Fruit fly (Drosophila melanogaster): Measurements from ENCODE around the gene RpS19a.
A peak's percentile ranks its signal among the peaks of the same experiment; 100 is the strongest.

Gene RpS19a

DNA sequence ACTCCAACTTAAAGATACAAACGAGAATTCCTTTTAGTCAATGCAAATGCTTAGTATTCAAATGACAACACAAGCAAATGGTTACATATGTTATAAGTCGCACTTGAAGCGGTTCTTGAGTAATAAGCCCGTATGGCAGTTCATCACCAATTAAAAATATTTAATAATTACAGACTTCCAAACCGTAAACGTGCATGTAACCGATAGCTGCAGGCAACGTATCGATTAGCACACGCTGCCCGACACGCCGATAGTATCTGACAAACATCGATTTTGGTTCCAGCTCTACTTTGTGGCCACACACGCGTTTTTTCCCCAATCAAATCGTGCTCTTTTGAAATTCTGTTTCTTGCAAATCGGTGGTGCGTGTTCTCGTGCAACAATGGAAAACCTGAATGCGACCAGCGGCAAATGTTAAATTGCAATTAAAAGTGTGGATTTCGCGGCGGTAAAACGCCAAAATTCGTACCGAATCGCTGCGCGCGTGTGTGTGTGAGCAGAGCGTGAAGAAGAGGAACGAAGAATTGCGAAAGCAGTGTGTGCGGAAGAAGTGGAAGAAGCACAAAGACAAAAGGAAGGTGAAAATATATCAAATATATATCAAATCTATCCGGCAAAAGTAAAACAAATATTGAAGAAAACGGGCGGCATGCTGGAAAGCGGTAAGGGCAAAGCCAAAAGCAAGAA is 38.6 kb upstream of the RpS19a start, which contains the start of the genes CG9784 and Nup153:
CG9784 (minus strand) TSS at position 238 of the 687 bp plus-strand sequence.
Nup153 (plus strand) TSS at position 264 of the 687 bp plus-strand sequence.
- 0 out of 3 replicates have a peak, but pooled peaks have one; percentile 12 for TF ChIP-seq fd96Ca (GFP tag; IDR thresholded peaks at IDR 0.05)
- TF ChIP-seq CG34367 (tag; optimal IDR thresholded peaks at IDR 0.05), result no peak

DNA sequence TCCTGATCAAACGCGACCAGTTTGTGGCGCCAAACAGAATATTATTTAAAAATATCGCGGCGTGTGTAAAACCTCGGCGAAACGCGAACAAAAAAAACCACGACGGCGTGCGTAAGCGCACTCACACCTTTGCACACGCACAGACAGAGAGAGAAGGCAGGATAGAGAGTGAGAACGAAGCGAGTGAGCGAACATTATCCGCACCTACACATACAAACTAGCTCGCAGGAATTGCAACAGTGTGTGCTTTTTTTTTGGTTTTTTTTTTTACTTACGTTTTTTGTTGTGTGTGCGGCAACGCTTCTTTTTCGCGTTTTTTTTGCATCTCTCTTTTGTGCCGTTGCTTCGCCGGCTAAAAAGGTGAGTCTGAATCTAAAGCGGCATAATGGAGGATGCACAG is 37.9 kb upstream of the RpS19a start:
- TF ChIP-seq gl (tag; optimal IDR thresholded peaks at IDR 0.05) (peak; percentile 99), CG12605 (GFP tag; IDR thresholded peaks at IDR 0.05) (peak; percentile 99), fd96Ca (GFP tag; IDR thresholded peaks at IDR 0.05) (peak; percentile 93), CG17806 (tag; optimal IDR thresholded peaks at IDR 0.05) (peak; percentile 88), CG32121 (GFP tag; IDR thresholded peaks at IDR 0.05) (peak; percentile 89), CG13204 (GFP tag; optimal IDR thresholded peaks at IDR 0.05) (peak; percentile 98), CG10348 (GFP tag; IDR thresholded peaks at IDR 0.05) (no peak), D1 (tag; optimal IDR thresholded peaks at IDR 0.05) (no peak), CG8159 (tag; optimal IDR thresholded peaks at IDR 0.05) (peak; percentile 92), CG14655 (GFP tag; optimal IDR thresholded peaks at IDR 0.05) (peak; percentile 86), Ets98B (GFP tag; IDR thresholded peaks at IDR 0.05) (peak; percentile 91), CG9948 (tag; optimal IDR thresholded peaks at IDR 0.05) (peak; percentile 85), Snoo (tag; optimal IDR thresholded peaks at IDR 0.05) (peak; percentile 92), CG34367 (tag; optimal IDR thresholded peaks at IDR 0.05) (peak; percentile 96), rn (GFP tag; IDR thresholded peaks at IDR 0.05) (peak; percentile 78), CG4496 (GFP tag; IDR thresholded peaks at IDR 0.05) (peak; percentile 97), EcR (GFP tag; optimal IDR thresholded peaks at IDR 0.05) (peak; percentile 69), Pif1B (GFP tag; optimal IDR thresholded peaks at IDR 0.05) (peak; percentile 96), CG15710 (tag; optimal IDR thresholded peaks at IDR 0.05) (peak; percentile 94), Pif1A (GFP tag; optimal IDR thresholded peaks at IDR 0.05) (peak; percentile 97), CG8301 (tag; optimal IDR thresholded peaks at IDR 0.05) (peak; percentile 76)

- no peak for TF ChIP-seq rn (GFP tag; IDR thresholded peaks at IDR 0.05)
- no peak for TF ChIP-seq CG14655 (GFP tag; optimal IDR thresholded peaks at IDR 0.05)
- no peak for TF ChIP-seq CG10348 (GFP tag; IDR thresholded peaks at IDR 0.05)
- peak; percentile 37 for TF ChIP-seq EcR (GFP tag; optimal IDR thresholded peaks at IDR 0.05)
- TF ChIP-seq CG4496 (GFP tag; IDR thresholded peaks at IDR 0.05), result no peak
- no peak for TF ChIP-seq CG9948 (tag; optimal IDR thresholded peaks at IDR 0.05)
- TF ChIP-seq Snoo (tag; optimal IDR thresholded peaks at IDR 0.05), result no peak
- TF ChIP-seq CG8159 (tag; optimal IDR thresholded peaks at IDR 0.05), result no peak
- TF ChIP-seq CG13204 (GFP tag; optimal IDR thresholded peaks at IDR 0.05), result peak; percentile 0
- TF ChIP-seq Pif1B (GFP tag; optimal IDR thresholded peaks at IDR 0.05), result no peak
- TF ChIP-seq CG12605 (GFP tag; IDR thresholded peaks at IDR 0.05), result no peak
These were observed 29.9 kb upstream of the RpS19a start for dm6 chrX:16607828-16608227.

DNA sequence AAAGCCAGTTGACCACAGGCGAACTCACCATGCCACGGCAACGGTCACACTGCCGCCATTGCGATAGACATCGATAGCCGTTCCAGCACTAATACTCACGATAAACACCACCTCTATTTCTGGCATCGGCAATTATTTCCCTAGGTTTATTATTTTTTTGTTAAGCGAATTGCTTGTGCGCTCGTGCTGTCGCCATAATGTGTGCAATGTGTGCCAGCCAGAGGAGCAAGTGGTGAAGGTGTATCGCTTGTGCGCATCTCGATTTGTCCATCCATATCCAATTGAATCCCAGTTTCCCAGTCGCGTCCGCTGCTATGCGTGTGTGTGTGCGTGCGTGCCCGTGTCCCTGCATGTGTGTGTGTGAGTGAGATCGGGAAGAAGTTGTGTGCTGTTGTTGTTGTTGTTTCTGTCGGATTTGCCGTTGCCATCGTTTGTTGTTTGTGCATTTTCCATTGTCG is 27.1 kb upstream of the RpS19a start, which contains the start of gene mbt:
mbt (plus strand) TSS at position 85 of the 458 bp plus-strand sequence.
- TF ChIP-seq CG13204 (GFP tag; optimal IDR thresholded peaks at IDR 0.05), result peak; percentile 40
- TF ChIP-seq CG10348 (GFP tag; IDR thresholded peaks at IDR 0.05), result no peak
- no peak for TF ChIP-seq D1 (tag; optimal IDR thresholded peaks at IDR 0.05)
- TF ChIP-seq EcR (GFP tag; optimal IDR thresholded peaks at IDR 0.05), result peak; percentile 21
- TF ChIP-seq CG12605 (GFP tag; IDR thresholded peaks at IDR 0.05), result no peak

dm6 chrX:16616773-16617738 is 20.6 kb upstream of the RpS19a start:
- TF ChIP-seq CG12605 (GFP tag; IDR thresholded peaks at IDR 0.05) (no peak), CG17806 (tag; optimal IDR thresholded peaks at IDR 0.05) (no peak), rn (GFP tag; IDR thresholded peaks at IDR 0.05) (no peak), CG10348 (GFP tag; IDR thresholded peaks at IDR 0.05) (no peak), CG8159 (tag; optimal IDR thresholded peaks at IDR 0.05) (no peak), CG13204 (GFP tag; optimal IDR thresholded peaks at IDR 0.05) (no peak), CG14655 (GFP tag; optimal IDR thresholded peaks at IDR 0.05) (no peak)

DNA sequence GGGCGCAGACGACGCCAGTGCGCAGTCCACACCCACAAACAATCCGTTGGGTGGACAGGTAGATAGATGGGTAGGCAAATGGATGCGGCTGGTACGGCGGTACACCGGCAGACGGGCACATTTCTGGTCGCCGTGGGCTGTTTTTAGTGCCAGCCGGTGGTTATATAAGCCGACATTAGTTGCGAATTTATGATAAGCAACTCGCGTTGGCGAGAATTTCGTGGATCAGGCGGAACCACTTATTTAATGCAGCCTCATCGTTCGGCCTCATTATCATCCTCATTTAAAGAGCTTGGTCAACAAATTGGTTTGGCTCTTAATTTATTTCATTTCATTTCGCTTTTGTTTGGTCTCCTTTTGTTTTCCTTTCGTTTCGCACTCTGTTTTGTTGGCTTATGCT is 19.0 kb upstream of the RpS19a start:
- no peak for TF ChIP-seq Pif1A (GFP tag; optimal IDR thresholded peaks at IDR 0.05)
- no peak for TF ChIP-seq CG15710 (tag; optimal IDR thresholded peaks at IDR 0.05)
- TF ChIP-seq D1 (tag; optimal IDR thresholded peaks at IDR 0.05), result no peak
- TF ChIP-seq gl (tag; optimal IDR thresholded peaks at IDR 0.05), result no peak
- no peak for TF ChIP-seq Snoo (tag; optimal IDR thresholded peaks at IDR 0.05)
- no peak for TF ChIP-seq CG13204 (GFP tag; optimal IDR thresholded peaks at IDR 0.05)
- no peak for TF ChIP-seq CG12605 (GFP tag; IDR thresholded peaks at IDR 0.05)
- no peak for TF ChIP-seq CG4496 (GFP tag; IDR thresholded peaks at IDR 0.05)
- no peak for TF ChIP-seq Pif1B (GFP tag; optimal IDR thresholded peaks at IDR 0.05)
- TF ChIP-seq fd96Ca (GFP tag; IDR thresholded peaks at IDR 0.05), result no peak
- no peak for TF ChIP-seq CG8301 (tag; optimal IDR thresholded peaks at IDR 0.05)
- no peak for TF ChIP-seq CG14655 (GFP tag; optimal IDR thresholded peaks at IDR 0.05)
